Worm (Caenorhabditis elegans): ENCODE measurements around the gene Y43F8B.20.

The Y43F8B.20 gene

ce11 chrV:19502579-19503151 lies 46.9 kb downstream of the Y43F8B.20 start, which contains the start of gene Y43F8B.3:
Gene Y43F8B.3 (plus strand): TSS chrV:19503101.
- no peak for TF ChIP-seq nhr-76 (tag; optimal IDR thresholded peaks at IDR 0.05)
- TF ChIP-seq eor-1 (tag; optimal IDR thresholded peaks at IDR 0.05): no peak
- TF ChIP-seq pha-4 (tag; optimal IDR thresholded peaks at IDR 0.05): no peak
- TF ChIP-seq ceh-82 (tag; optimal IDR thresholded peaks at IDR 0.05): no peak
- no peak for TF ChIP-seq jun-1 (tag; optimal IDR thresholded peaks at IDR 0.05)
- no peak for TF ChIP-seq nhr-43 (tag; optimal IDR thresholded peaks at IDR 0.05; ENCODE audit: poor library complexity, severe bottlenecking)
- no peak for TF ChIP-seq elt-2 (tag; optimal IDR thresholded peaks at IDR 0.05)
- TF ChIP-seq hmg-11 (tag; optimal IDR thresholded peaks at IDR 0.05): no peak
- TF ChIP-seq fkh-10 (GFP tag; optimal IDR thresholded peaks at IDR 0.05): no peak
- TF ChIP-seq tbx-2 (tag; optimal IDR thresholded peaks at IDR 0.05): no peak
- TF ChIP-seq lin-15B (tag; optimal IDR thresholded peaks at IDR 0.05): no peak
- TF ChIP-seq pqm-1 (tag; optimal IDR thresholded peaks at IDR 0.05): no peak

- TF ChIP-seq unc-62 (GFP tag; optimal IDR thresholded peaks at IDR 0.05): no peak
- TF ChIP-seq ceh-9 (tag; optimal IDR thresholded peaks at IDR 0.05): no peak
- no peak for TF ChIP-seq nhr-237 (tag; optimal IDR thresholded peaks at IDR 0.05)
- no peak for TF ChIP-seq nhr-77 (tag; optimal IDR thresholded peaks at IDR 0.05)
- TF ChIP-seq eor-1 (tag; optimal IDR thresholded peaks at IDR 0.05): no peak
- TF ChIP-seq zag-1 (tag; optimal IDR thresholded peaks at IDR 0.05): no peak
- TF ChIP-seq elt-2 (tag; optimal IDR thresholded peaks at IDR 0.05): no peak
- TF ChIP-seq ama-1 (optimal IDR thresholded peaks at IDR 0.05): no peak
- TF ChIP-seq sea-2 (GFP tag; optimal IDR thresholded peaks at IDR 0.05): no peak
- no peak for TF ChIP-seq nhr-67 (tag; optimal IDR thresholded peaks at IDR 0.05)
- no peak for TF ChIP-seq ztf-4 (tag; optimal IDR thresholded peaks at IDR 0.05)
- TF ChIP-seq ceh-82 (tag; optimal IDR thresholded peaks at IDR 0.05): no peak
- no peak for TF ChIP-seq nhr-25 (tag; optimal IDR thresholded peaks at IDR 0.05)
- no peak for TF ChIP-seq lsy-12 (tag; optimal IDR thresholded peaks at IDR 0.05)
- no peak for TF ChIP-seq fkh-10 (GFP tag; optimal IDR thresholded peaks at IDR 0.05)
- no peak for TF ChIP-seq ceh-16 (tag; optimal IDR thresholded peaks at IDR 0.05)
Observed at ce11 chrV:19501389-19501788, 48.2 kb downstream of the Y43F8B.20 start.

Measured in whole organism, L3 larva.